Worm (Caenorhabditis elegans) whole organism, early embryonic: Measurements from ENCODE around the gene fbxa-27.

Experiments
- F13C5.2 ChIP-seq: sonication (generic microtip); optimal IDR thresholded peaks from 2 replicates; lab custom pipeline; 2017; ENCODE audit warnings: mild to moderate bottlenecking, missing genetic modification characterization, inconsistent platforms, missing compliant biosample characterization
- ama-1 ChIP-seq: fragments of 150-350 bp; optimal IDR thresholded peaks from 2 replicates; lab custom pipeline; 2014
- ceh-13 ChIP-seq: fragments of 200-800 bp; sonication (Bioruptor generic); optimal IDR thresholded peaks from 2 replicates; lab custom pipeline; 2018; ENCODE audit warnings: mild to moderate bottlenecking, missing genetic modification characterization, missing compliant biosample characterization
- ceh-36 ChIP-seq: sonication (generic microtip); optimal IDR thresholded peaks from 2 replicates; lab custom pipeline; 2016; ENCODE audit warnings: missing genetic modification characterization, inconsistent platforms, missing compliant biosample characterization
- ets-7 ChIP-seq: sonication (generic microtip); optimal IDR thresholded peaks from 2 replicates; lab custom pipeline; 2016; ENCODE audit warnings: missing genotype, missing genetic modification characterization, missing compliant biosample characterization
- flt-1 ChIP-seq: fragments of 200-800 bp; sonication (Bioruptor generic); IDR thresholded peaks from 2 replicates; pipeline ENCODE4 v1.3.6; 2022; ENCODE audit warnings: missing genetic modification characterization, missing compliant biosample characterization
- hmg-4 ChIP-seq: fragments of 200-800 bp; sonication (Bioruptor generic); optimal IDR thresholded peaks from 2 replicates; lab custom pipeline; 2018; ENCODE audit warnings: mild to moderate bottlenecking, missing genetic modification characterization, missing compliant biosample characterization
- pes-1 ChIP-seq: fragments of 200-800 bp; sonication (Bioruptor generic); IDR thresholded peaks from 2 replicates; pipeline ENCODE4 v1.3.6; 2022; ENCODE audit warnings: missing genetic modification reagents, missing genetic modification characterization, missing compliant biosample characterization
- tbx-11 ChIP-seq: fragments of 200-800 bp; sonication (Bioruptor generic); IDR thresholded peaks from 2 replicates; pipeline ENCODE4 v1.3.6; 2022; ENCODE audit warnings: missing genetic modification characterization, missing compliant biosample characterization
- tbx-37 ChIP-seq: fragments of 200-800 bp; sonication (Bioruptor generic); conservative IDR thresholded peaks from 2 replicates; pipeline ENCODE4 v1.3.6; 2022; ENCODE audit warnings: missing genetic modification reagents, missing genetic modification characterization, missing compliant biosample characterization
- tra-4 ChIP-seq: sonication (generic microtip); optimal IDR thresholded peaks from 2 replicates; lab custom pipeline; 2017; ENCODE audit warnings: missing genetic modification characterization, missing compliant biosample characterization

ce11 chrIII:1342919-1343419 lies at the start of gene fbxa-27:
- TF ChIP-seq ama-1 (lab: Kevin White, UChicago), result no peak
- no peak for TF ChIP-seq ceh-36 (tag; lab: Kevin White, UChicago)
- no peak for TF ChIP-seq flt-1 (GFP tag; lab: Robert Waterston, UW)
- no peak for TF ChIP-seq tra-4
- no peak for TF ChIP-seq tbx-37
- no peak for TF ChIP-seq ets-7 (tag; lab: Kevin White, UChicago)
- TF ChIP-seq ceh-13, result no peak
- no peak for TF ChIP-seq pes-1 (GFP tag; lab: Robert Waterston, UW)
- no peak for TF ChIP-seq tbx-11 (GFP tag; lab: Robert Waterston, UW)
- no peak for TF ChIP-seq hmg-4
- TF ChIP-seq F13C5.2 (tag; lab: Kevin White, UChicago), result no peak
